Fruit fly (Drosophila melanogaster) whole organism, wandering third instar larva: ENCODE data around the gene chic.

Source experiments
- CG32264 ChIP-seq: fragments of 200-800 bp; sonication (Bioruptor generic); optimal IDR thresholded peaks from 2 replicates; lab custom pipeline; 2016; ENCODE audit warnings: missing biosample characterization, missing genetic modification characterization
- Hr78 ChIP-seq: fragments of >200 bp; optimal IDR thresholded peaks from 2 replicates; lab custom pipeline; 2017; ENCODE audit warnings: missing biosample characterization, missing genetic modification characterization
- Mio ChIP-seq: sonication (Bioruptor generic); optimal IDR thresholded peaks from 2 replicates; lab custom pipeline; 2016; ENCODE audit warnings: missing biosample characterization, missing genetic modification characterization
- OdsH ChIP-seq: fragments of 200-800 bp; sonication (Bioruptor generic); optimal IDR thresholded peaks from 2 replicates; lab custom pipeline; 2016; ENCODE audit warnings: missing biosample characterization, mild to moderate bottlenecking, missing genetic modification characterization
- Vsx2 ChIP-seq: fragments of 200-300, 225-300 bp; sonication (Bioruptor generic); optimal IDR thresholded peaks from 2 replicates; lab custom pipeline; 2018; ENCODE audit warnings: missing biosample characterization, missing genetic modification characterization; ENCODE audit not compliant: partially characterized antibody
- ey ChIP-seq: fragments of 200-800 bp; sonication (Bioruptor generic); optimal IDR thresholded peaks from 2 replicates; lab custom pipeline; 2016; ENCODE audit warnings: missing biosample characterization, missing genetic modification characterization
- fru ChIP-seq: fragments of 200-800 bp; sonication (Bioruptor generic); optimal IDR thresholded peaks from 3 replicates; lab custom pipeline; 2016; ENCODE audit warnings: missing biosample characterization, mild to moderate bottlenecking, missing genetic modification characterization
- psq ChIP-seq: fragments of 200-800 bp; sonication (Bioruptor generic); optimal IDR thresholded peaks from 3 replicates; lab custom pipeline; 2017; ENCODE audit warnings: missing biosample characterization, mild to moderate bottlenecking, missing genetic modification characterization, moderate library complexity

dm6 chr2L:6006508-6007232 lies 25.9 kb upstream of the chic start, which contains the start of gene Gal:
- TF ChIP-seq psq (GFP tag; lab: Kevin White, UChicago) (no peak), ey (GFP tag; lab: Kevin White, UChicago) (no peak), Hr78 (GFP tag; lab: Kevin White, UChicago) (no peak), fru (GFP tag; lab: Kevin White, UChicago) (no peak), CG32264 (GFP tag; lab: Kevin White, UChicago) (no peak), Mio (GFP tag; lab: Kevin White, UChicago) (no peak), Vsx2 (GFP tag; lab: Kevin White, UChicago) (peak; percentile 3), OdsH (GFP tag; lab: Kevin White, UChicago) (no peak)
